Fruit fly (Drosophila melanogaster) whole organism, embryonic: ENCODE data around the gene lilli.
A peak's percentile ranks its signal among the peaks of the same experiment; 100 is the strongest.

ENCODE experiments used
- Antp ChIP-seq: fragments of 200-800 bp; sonication (Bioruptor generic); optimal IDR thresholded peaks from 3 replicates; lab custom pipeline; 2016; ENCODE audit warnings: missing biosample characterization, missing genetic modification characterization
- CG10209 ChIP-seq: fragments of 200-800 bp; sonication (Bioruptor generic); optimal IDR thresholded peaks from 3 replicates; lab custom pipeline; 2017; ENCODE audit warnings: missing biosample characterization, mild to moderate bottlenecking, missing genetic modification characterization, missing genetic modification reagents
- CG11093 ChIP-seq: fragments of 200-800 bp; sonication (Bioruptor generic); IDR thresholded peaks from 3 replicates; pipeline ENCODE4 v1.3.6; 2022; ENCODE audit warnings: missing biosample characterization, missing genetic modification characterization
- CG11398 ChIP-seq: fragments of 200-800 bp; sonication (Bioruptor generic); optimal IDR thresholded peaks from 2 replicates; lab custom pipeline; 2016; ENCODE audit warnings: missing biosample characterization, missing genetic modification characterization
- CG11695 ChIP-seq: fragments of 200-800 bp; sonication (Bioruptor generic); IDR thresholded peaks from 3 replicates; pipeline ENCODE4 v1.3.6; 2022; ENCODE audit warnings: missing biosample characterization, missing genetic modification characterization
- CG12299 ChIP-seq: fragments of 200-800 bp; sonication (Bioruptor generic); optimal IDR thresholded peaks from 2 replicates; lab custom pipeline; 2018; ENCODE audit warnings: missing biosample characterization, mild to moderate bottlenecking, missing genetic modification characterization
- CG12391 ChIP-seq: fragments of 200-800 bp; sonication (Bioruptor generic); optimal IDR thresholded peaks from 3 replicates; lab custom pipeline; 2018; ENCODE audit warnings: missing biosample characterization, mild to moderate bottlenecking, missing genetic modification characterization, moderate library complexity
- CG15479 ChIP-seq: fragments of 200-800 bp; sonication (Bioruptor generic); optimal IDR thresholded peaks from 3 replicates; lab custom pipeline; 2019; ENCODE audit warnings: missing biosample characterization, mild to moderate bottlenecking, missing genetic modification characterization, moderate library complexity
- CG1647 ChIP-seq: fragments of 200-800 bp; sonication (Bioruptor generic); optimal IDR thresholded peaks from 3 replicates; lab custom pipeline; 2016; ENCODE audit warnings: missing biosample characterization, missing genetic modification characterization
- CG1792 ChIP-seq: fragments of 200-800 bp; sonication (Bioruptor generic); optimal IDR thresholded peaks from 2 replicates; lab custom pipeline; 2016; ENCODE audit warnings: missing biosample characterization, missing genetic modification characterization
- CG18011 ChIP-seq: fragments of 200-800 bp; sonication (Bioruptor generic); optimal IDR thresholded peaks from 2 replicates; lab custom pipeline; 2017; ENCODE audit warnings: missing biosample characterization, missing genetic modification characterization, mild to moderate bottlenecking, moderate library complexity, missing genotype
- CG2120 ChIP-seq: fragments of 200-800 bp; sonication (Bioruptor generic); optimal IDR thresholded peaks from 3 replicates; lab custom pipeline; 2016; ENCODE audit warnings: missing biosample characterization, missing genetic modification characterization
- CG33557 ChIP-seq: fragments of 200-800 bp; sonication (Bioruptor generic); optimal IDR thresholded peaks from 2 replicates; lab custom pipeline; 2019; ENCODE audit warnings: missing biosample characterization, mild to moderate bottlenecking, missing genetic modification characterization, moderate library complexity
- CG5180 ChIP-seq: fragments of 200-800 bp; sonication (Bioruptor generic); optimal IDR thresholded peaks from 3 replicates; lab custom pipeline; 2017; ENCODE audit warnings: missing biosample characterization, missing genetic modification characterization, mild to moderate bottlenecking, moderate library complexity, missing genetic modification reagents
- CG5953 ChIP-seq: fragments of 200-800 bp; sonication (Bioruptor generic); IDR thresholded peaks from 2 replicates; pipeline ENCODE4 v1.3.6; 2022; ENCODE audit warnings: missing biosample characterization, missing genetic modification characterization
- CG8944 ChIP-seq: fragments of 200-800 bp; sonication (Bioruptor generic); optimal IDR thresholded peaks from 3 replicates; lab custom pipeline; 2016; ENCODE audit warnings: missing biosample characterization, missing genetic modification characterization
- Chrac-16 ChIP-seq: fragments of 200-800 bp; sonication (Bioruptor generic); optimal IDR thresholded peaks from 3 replicates; lab custom pipeline; 2016; ENCODE audit warnings: missing biosample characterization, missing genetic modification characterization
- CkIIα-i1 ChIP-seq: fragments of 200-800 bp; sonication (Bioruptor generic); IDR thresholded peaks from 2 replicates; pipeline ENCODE4 v1.3.6; 2022; ENCODE audit warnings: missing biosample characterization, missing genetic modification characterization
- Dad ChIP-seq: fragments of 200-800 bp; sonication (Bioruptor generic); optimal IDR thresholded peaks from 3 replicates; lab custom pipeline; 2016; ENCODE audit warnings: missing biosample characterization, missing genetic modification characterization
- Dip3 ChIP-seq: fragments of 200-800 bp; sonication (Bioruptor generic); optimal IDR thresholded peaks from 3 replicates; lab custom pipeline; 2016; ENCODE audit warnings: missing biosample characterization, missing genetic modification characterization
- Drgx ChIP-seq: fragments of 200-800 bp; sonication (Bioruptor generic); IDR thresholded peaks from 2 replicates; pipeline ENCODE4 v1.3.6; 2022; ENCODE audit warnings: missing biosample characterization, missing genetic modification characterization
- H15 ChIP-seq: fragments of 200-800 bp; sonication (Bioruptor generic); IDR thresholded peaks from 3 replicates; pipeline ENCODE4 v1.3.6; 2022; ENCODE audit warnings: missing biosample characterization, missing genetic modification characterization
- H2.0 ChIP-seq: fragments of 200-800 bp; sonication (Bioruptor generic); IDR thresholded peaks from 2 replicates; pipeline ENCODE4 v1.3.6; 2022; ENCODE audit warnings: missing biosample characterization, missing genetic modification characterization
- Hand ChIP-seq: fragments of 200-800 bp; sonication (Bioruptor generic); optimal IDR thresholded peaks from 2 replicates; lab custom pipeline; 2017; ENCODE audit warnings: mild to moderate bottlenecking, missing biosample characterization, missing genetic modification reagents, missing genetic modification characterization
- Lhr ChIP-seq: fragments of 200-800 bp; sonication (Bioruptor generic); optimal IDR thresholded peaks from 3 replicates; lab custom pipeline; 2017; ENCODE audit warnings: mild to moderate bottlenecking, missing biosample characterization, missing genetic modification reagents, missing genetic modification characterization
- MESR4 ChIP-seq: fragments of 200-800 bp; sonication (Bioruptor generic); optimal IDR thresholded peaks from 2 replicates; lab custom pipeline; 2018; ENCODE audit warnings: missing biosample characterization, mild to moderate bottlenecking, missing genetic modification characterization, moderate library complexity
- Mes4 ChIP-seq: fragments of 200-800 bp; sonication (Bioruptor generic); optimal IDR thresholded peaks from 2 replicates; lab custom pipeline; 2016; ENCODE audit warnings: missing biosample characterization, missing genetic modification characterization
- Myb ChIP-seq: fragments of 200-800 bp; sonication (Bioruptor generic); optimal IDR thresholded peaks from 2 replicates; lab custom pipeline; 2016; ENCODE audit warnings: missing biosample characterization, missing genetic modification characterization
- Nf-YC ChIP-seq: fragments of 200-800 bp; optimal IDR thresholded peaks from 3 replicates; lab custom pipeline; 2019; ENCODE audit warnings: missing biosample characterization, mild to moderate bottlenecking, missing genetic modification characterization, moderate library complexity
- Opbp ChIP-seq: fragments of 200-800 bp; sonication (Bioruptor generic); IDR thresholded peaks from 3 replicates; pipeline ENCODE4 v1.3.6; 2022; ENCODE audit warnings: missing biosample characterization, missing genetic modification characterization; ENCODE audit not compliant: partially characterized antibody
- Rfx ChIP-seq: fragments of 200-800 bp; sonication (Bioruptor generic); IDR thresholded peaks from 2 replicates; pipeline ENCODE4 v1.3.6; 2022; ENCODE audit warnings: missing biosample characterization, missing genetic modification characterization
- Side ChIP-seq: fragments of 200-800 bp; sonication (Bioruptor generic); optimal IDR thresholded peaks from 2 replicates; lab custom pipeline; 2016; ENCODE audit warnings: missing biosample characterization, missing genetic modification characterization
- aop ChIP-seq: fragments of 200-800 bp; sonication (Bioruptor generic); IDR thresholded peaks from 2 replicates; pipeline ENCODE4 v1.3.6; 2022; ENCODE audit warnings: missing biosample characterization, missing genetic modification characterization
- bbx ChIP-seq: fragments of 200-800 bp; sonication (Bioruptor generic); IDR thresholded peaks from 2 replicates; pipeline ENCODE4 v1.3.6; 2022; ENCODE audit warnings: missing biosample characterization, missing genetic modification characterization; ENCODE audit not compliant: partially characterized antibody
- danr ChIP-seq: fragments of 200-800 bp; sonication (Bioruptor generic); IDR thresholded peaks from 2 replicates; pipeline ENCODE4 v1.3.6; 2022; ENCODE audit warnings: missing biosample characterization, missing genetic modification characterization
- dm ChIP-seq: fragments of 200-800 bp; sonication (Bioruptor generic); optimal IDR thresholded peaks from 3 replicates; lab custom pipeline; 2016; ENCODE audit warnings: missing biosample characterization, missing genetic modification characterization
- en ChIP-seq: fragments of 200-800 bp; sonication (Bioruptor generic); optimal IDR thresholded peaks from 2 replicates; lab custom pipeline; 2016; ENCODE audit warnings: missing biosample characterization, missing genetic modification characterization
- gcm ChIP-seq: fragments of 200-800 bp; sonication (Bioruptor generic); optimal IDR thresholded peaks from 2 replicates; lab custom pipeline; 2019; ENCODE audit warnings: missing biosample characterization, mild to moderate bottlenecking, missing genetic modification characterization, moderate library complexity
- gsb-n ChIP-seq: fragments of 200-800 bp; sonication (Bioruptor generic); optimal IDR thresholded peaks from 3 replicates; lab custom pipeline; 2018; ENCODE audit warnings: missing biosample characterization, mild to moderate bottlenecking, missing genetic modification characterization
- org-1 ChIP-seq: fragments of 200-800 bp; sonication (Bioruptor generic); optimal IDR thresholded peaks from 2 replicates; lab custom pipeline; 2017; ENCODE audit warnings: missing biosample characterization, missing genetic modification characterization
- p53 ChIP-seq: fragments of 200-800 bp; sonication (Bioruptor generic); optimal IDR thresholded peaks from 2 replicates; lab custom pipeline; 2016; ENCODE audit warnings: missing biosample characterization, missing genetic modification characterization
- psq ChIP-seq: fragments of 200-800 bp; sonication (Bioruptor generic); optimal IDR thresholded peaks from 2 replicates; lab custom pipeline; 2017; ENCODE audit warnings: missing biosample characterization, missing genetic modification characterization
- ranshi ChIP-seq: fragments of 200-800 bp; sonication (Bioruptor generic); IDR thresholded peaks from 2 replicates; pipeline ENCODE4 v1.3.6; 2022; ENCODE audit warnings: missing biosample characterization, missing genetic modification characterization
- repo ChIP-seq: fragments of 200-800 bp; sonication (Bioruptor generic); optimal IDR thresholded peaks from 2 replicates; lab custom pipeline; 2016; ENCODE audit warnings: missing biosample characterization, missing genetic modification characterization
- run ChIP-seq: fragments of 200-800 bp; sonication (Bioruptor generic); optimal IDR thresholded peaks from 3 replicates; lab custom pipeline; 2018; ENCODE audit warnings: missing biosample characterization, mild to moderate bottlenecking, missing genetic modification characterization
- sim ChIP-seq: fragments of 200-800 bp; sonication (Bioruptor generic); IDR thresholded peaks from 2 replicates; pipeline ENCODE4 v1.3.6; 2022; ENCODE audit warnings: missing biosample characterization, missing genetic modification characterization
- sisA ChIP-seq: fragments of 200-800 bp; sonication (Bioruptor generic); IDR thresholded peaks from 2 replicates; pipeline ENCODE4 v1.3.6; 2022; ENCODE audit warnings: missing biosample characterization, missing genetic modification characterization
- slou ChIP-seq: fragments of 200-800 bp; sonication (Bioruptor generic); optimal IDR thresholded peaks from 3 replicates; lab custom pipeline; 2016; ENCODE audit warnings: missing biosample characterization, missing genetic modification characterization
- sna ChIP-seq: fragments of 200-800 bp; sonication (Bioruptor generic); IDR thresholded peaks from 2 replicates; pipeline ENCODE4 v1.3.6; 2022; ENCODE audit warnings: missing biosample characterization, missing genetic modification characterization; ENCODE audit not compliant: partially characterized antibody
- sqz ChIP-seq: fragments of 200-800 bp; sonication (Bioruptor generic); optimal IDR thresholded peaks from 3 replicates; lab custom pipeline; 2018; ENCODE audit warnings: missing biosample characterization, mild to moderate bottlenecking, missing genetic modification characterization
- usp ChIP-seq: fragments of >200 bp; optimal IDR thresholded peaks from 2 replicates; lab custom pipeline; 2017; ENCODE audit warnings: missing biosample characterization, missing genetic modification characterization

lilli gene

dm6 chr2L:2976829-2977228 is 91.1 kb downstream of the lilli start, which contains the start of the genes CG9641 and CG3165 (continued):
- peak; percentile 77 for TF ChIP-seq Drgx (GFP tag; lab: Robert Waterston, UW)
- TF ChIP-seq CG5953 (GFP tag; lab: Robert Waterston, UW) = peak; percentile 56
- TF ChIP-seq sna (GFP tag; lab: Robert Waterston, UW) = peak; percentile 99
- TF ChIP-seq slou (GFP tag; lab: Kevin White, UChicago) = peak; percentile 70
- TF ChIP-seq CG33557 (GFP tag; lab: Kevin White, UChicago) = peak; percentile 86
- peak; percentile 87 for TF ChIP-seq CG12391
- TF ChIP-seq Chrac-16 (GFP tag; lab: Kevin White, UChicago) = peak; percentile 87
- TF ChIP-seq Dip3 (GFP tag; lab: Kevin White, UChicago) = peak; percentile 88
- peak; percentile 80 for TF ChIP-seq Mes4
- TF ChIP-seq gcm (GFP tag; lab: Kevin White, UChicago) = no peak
- peak; percentile 72 for TF ChIP-seq p53
- peak; percentile 91 for TF ChIP-seq CG8944
- peak; percentile 92 for TF ChIP-seq Antp (GFP tag; lab: Kevin White, UChicago)
- TF ChIP-seq CG10209 (GFP tag; lab: Kevin White, UChicago) = peak; percentile 70
- TF ChIP-seq CG1647 (GFP tag; lab: Kevin White, UChicago) = peak; percentile 84
- no peak for TF ChIP-seq sqz (GFP tag; lab: Kevin White, UChicago)
- peak; percentile 20 for TF ChIP-seq run (tag; lab: Kevin White, UChicago)
- peak; percentile 92 for TF ChIP-seq CG2120 (GFP tag; lab: Kevin White, UChicago)
- peak; percentile 48 for TF ChIP-seq CG18011 (GFP tag; lab: Kevin White, UChicago)
- peak; percentile 90 for TF ChIP-seq Opbp
- TF ChIP-seq H15 (GFP tag; lab: Robert Waterston, UW) = peak; percentile 74; the same call in 2 of the 3 replicates
- TF ChIP-seq CG12299 (tag; lab: Kevin White, UChicago) = peak; percentile 66
- peak; percentile 82 for TF ChIP-seq CG11398 (GFP tag; lab: Kevin White, UChicago)
- peak; percentile 89 for TF ChIP-seq bbx (GFP tag; lab: Robert Waterston, UW)
- peak; percentile 38 for TF ChIP-seq MESR4 (GFP tag; lab: Kevin White, UChicago)
- peak; percentile 40 for TF ChIP-seq psq (GFP tag; lab: Kevin White, UChicago)
- TF ChIP-seq ranshi (GFP tag; lab: Robert Waterston, UW) = peak; percentile 78; the same call in 1 of the 2 replicates
- TF ChIP-seq Myb (GFP tag; lab: Kevin White, UChicago) = peak; percentile 92
- no peak for TF ChIP-seq Lhr (GFP tag; lab: Kevin White, UChicago)
- TF ChIP-seq Hand = peak; percentile 50
- TF ChIP-seq repo = peak; percentile 72
- peak; percentile 81 for TF ChIP-seq sisA (GFP tag; lab: Robert Waterston, UW)
- TF ChIP-seq CkIIα-i1 (GFP tag; lab: Robert Waterston, UW) = no peak
- TF ChIP-seq aop (GFP tag; lab: Robert Waterston, UW) = no peak
- TF ChIP-seq dm (GFP tag; lab: Kevin White, UChicago) = peak; percentile 77
- no peak for TF ChIP-seq CG15479
- TF ChIP-seq org-1 (GFP tag; lab: Kevin White, UChicago) = peak; percentile 58
- peak; percentile 67; the same call in 1 of the 2 replicates for TF ChIP-seq danr
- peak; percentile 90 for TF ChIP-seq Side (GFP tag; lab: Kevin White, UChicago)
- peak; percentile 21; the same call in 1 of the 2 replicates for TF ChIP-seq sim
- TF ChIP-seq en (GFP tag; lab: Kevin White, UChicago) = peak; percentile 59
- TF ChIP-seq CG5180 (GFP tag; lab: Kevin White, UChicago) = no peak
- peak; percentile 80 for TF ChIP-seq Nf-YC (tag; lab: Kevin White, UChicago)
- peak; percentile 80 for TF ChIP-seq CG1792 (GFP tag; lab: Kevin White, UChicago)
- TF ChIP-seq CG11093 = peak; percentile 73; the same call in 1 of the 3 replicates
- peak; percentile 76 for TF ChIP-seq H2.0
- TF ChIP-seq gsb-n (tag; lab: Kevin White, UChicago) = no peak
- TF ChIP-seq usp (GFP tag; lab: Kevin White, UChicago) = no peak
- TF ChIP-seq Dad = peak; percentile 90
- peak; percentile 84 for TF ChIP-seq Rfx (GFP tag; lab: Robert Waterston, UW)
- TF ChIP-seq CG11695 (GFP tag; lab: Robert Waterston, UW) = peak; percentile 77
